Worm (Caenorhabditis elegans) whole organism, mixed stage, embryonic: ENCODE data around the gene tbx-8.

Experiments
- bed-3 ChIP-seq: fragments of 200-800 bp; sonication (Bioruptor generic); optimal IDR thresholded peaks from 3 replicates; lab custom pipeline; 2018; ENCODE audit warnings: mild to moderate bottlenecking, missing genetic modification characterization, moderate library complexity, missing compliant biosample characterization
- ceh-43 ChIP-seq: fragments of 200-800 bp; sonication (Bioruptor generic); optimal IDR thresholded peaks from 2 replicates; lab custom pipeline; 2018; ENCODE audit warnings: mild to moderate bottlenecking, missing genetic modification characterization, moderate library complexity, missing compliant biosample characterization
- ceh-83 ChIP-seq: fragments of 200-800 bp; sonication (Bioruptor generic); optimal IDR thresholded peaks from 2 replicates; lab custom pipeline; 2018; ENCODE audit warnings: mild to moderate bottlenecking, missing genetic modification characterization, missing compliant biosample characterization
- ces-1 ChIP-seq: fragments of 150-350 bp; optimal IDR thresholded peaks from 2 replicates; lab custom pipeline; 2014; ENCODE audit warnings: missing biosample characterization, missing genetic modification reagents, missing genetic modification characterization
- cnd-1 ChIP-seq: fragments of 200-800 bp; sonication (Bioruptor generic); optimal IDR thresholded peaks from 2 replicates; lab custom pipeline; 2018; ENCODE audit warnings: mild to moderate bottlenecking, missing genetic modification characterization, missing compliant biosample characterization
- drap-1 ChIP-seq: fragments of 200-800 bp; sonication (Bioruptor generic); optimal IDR thresholded peaks from 3 replicates; lab custom pipeline; 2018; ENCODE audit warnings: mild to moderate bottlenecking, missing genetic modification characterization, missing compliant biosample characterization
- elt-1 ChIP-seq: sonication (generic microtip); optimal IDR thresholded peaks from 2 replicates; lab custom pipeline; 2017; ENCODE audit warnings: missing genetic modification characterization, mild to moderate bottlenecking, missing compliant biosample characterization, antibody characterized with exemption, moderate library complexity, borderline replicate concordance; ENCODE audit not compliant: insufficient read depth
- elt-3 ChIP-seq: fragments of 150-350 bp; optimal IDR thresholded peaks from 2 replicates; lab custom pipeline; 2014; ENCODE audit warnings: missing biosample characterization, missing genetic modification characterization
- flh-1 ChIP-seq: fragments of 200-800 bp; sonication (Bioruptor generic); optimal IDR thresholded peaks from 2 replicates; lab custom pipeline; 2018; ENCODE audit warnings: mild to moderate bottlenecking, missing genetic modification characterization, moderate library complexity, missing compliant biosample characterization
- ham-2 ChIP-seq: fragments of 200-800 bp; sonication (Bioruptor generic); optimal IDR thresholded peaks from 2 replicates; lab custom pipeline; 2018; ENCODE audit warnings: mild to moderate bottlenecking, missing genetic modification characterization, missing compliant biosample characterization
- hlh-1 ChIP-seq: fragments of 150-350 bp; optimal IDR thresholded peaks from 2 replicates; lab custom pipeline; 2014; ENCODE audit warnings: missing biosample characterization, missing genetic modification reagents, missing genetic modification characterization
- lin-13 ChIP-seq: fragments of 150-350 bp; optimal IDR thresholded peaks from 2 replicates; lab custom pipeline; 2014; ENCODE audit warnings: missing biosample characterization, missing genetic modification characterization
- lin-32 ChIP-seq: fragments of 200-800 bp; sonication (Bioruptor generic); optimal IDR thresholded peaks from 2 replicates; lab custom pipeline; 2018; ENCODE audit warnings: mild to moderate bottlenecking, missing genetic modification characterization, missing compliant biosample characterization
- lsy-2 ChIP-seq: fragments of 150-350 bp; optimal IDR thresholded peaks from 2 replicates; lab custom pipeline; 2014; ENCODE audit warnings: missing biosample characterization, missing genetic modification characterization
- mab-5 ChIP-seq: fragments of 150-350 bp; optimal IDR thresholded peaks from 2 replicates; lab custom pipeline; 2014; ENCODE audit warnings: missing biosample characterization, missing genetic modification characterization
- mep-1 ChIP-seq: fragments of 150-350 bp; optimal IDR thresholded peaks from 2 replicates; lab custom pipeline; 2017; ENCODE audit warnings: missing biosample characterization, missing genetic modification reagents, missing genetic modification characterization, inconsistent platforms
- mls-2 ChIP-seq: sonication (generic microtip); optimal IDR thresholded peaks from 2 replicates; lab custom pipeline; 2016; ENCODE audit warnings: mild to moderate bottlenecking, missing genetic modification characterization, moderate library complexity, missing compliant biosample characterization
- nhr-12 ChIP-seq: fragments of 150-350 bp; optimal IDR thresholded peaks from 2 replicates; lab custom pipeline; 2014; ENCODE audit warnings: missing biosample characterization, missing genetic modification characterization
- nhr-2 ChIP-seq: fragments of 150-350 bp; optimal IDR thresholded peaks from 2 replicates; lab custom pipeline; 2014; ENCODE audit warnings: missing biosample characterization, missing genetic modification characterization
- nhr-237 ChIP-seq: fragments of 150-350 bp; optimal IDR thresholded peaks from 2 replicates; lab custom pipeline; 2014; ENCODE audit warnings: missing biosample characterization, missing genetic modification characterization
- nhr-28 ChIP-seq: fragments of 150-350 bp; optimal IDR thresholded peaks from 2 replicates; lab custom pipeline; 2014; ENCODE audit warnings: missing biosample characterization, missing genetic modification characterization
- nhr-76 ChIP-seq: sonication (generic microtip); optimal IDR thresholded peaks from 2 replicates; lab custom pipeline; 2017; ENCODE audit warnings: missing biosample characterization, missing genetic modification characterization
- pha-4 ChIP-seq: fragments of 150-350 bp; optimal IDR thresholded peaks from 2 replicates; lab custom pipeline; 2018; ENCODE audit warnings: missing biosample characterization, missing genetic modification reagents, missing genetic modification characterization
- sptf-1 ChIP-seq: sonication (generic microtip); optimal IDR thresholded peaks from 2 replicates; lab custom pipeline; 2017; ENCODE audit warnings: mild to moderate bottlenecking, missing genetic modification characterization, moderate library complexity, missing compliant biosample characterization
- tbx-8 ChIP-seq: fragments of 200-800 bp; sonication (Bioruptor generic); optimal IDR thresholded peaks from 2 replicates; lab custom pipeline; 2018; ENCODE audit warnings: mild to moderate bottlenecking, missing genetic modification characterization, moderate library complexity, missing compliant biosample characterization
- unc-120 ChIP-seq: sonication (generic microtip); optimal IDR thresholded peaks from 2 replicates; lab custom pipeline; 2017; ENCODE audit warnings: missing genetic modification characterization, missing compliant biosample characterization; ENCODE audit not compliant: poor library complexity, severe bottlenecking
- unc-39 ChIP-seq: fragments of 150-350 bp; optimal IDR thresholded peaks from 2 replicates; lab custom pipeline; 2014; ENCODE audit warnings: missing biosample characterization, missing genetic modification characterization
- unc-62 ChIP-seq: fragments of 150-350 bp; optimal IDR thresholded peaks from 2 replicates; lab custom pipeline; 2014; ENCODE audit warnings: missing biosample characterization, missing genetic modification reagents, missing genetic modification characterization
- zip-8 ChIP-seq: fragments of 150-350 bp; optimal IDR thresholded peaks from 2 replicates; lab custom pipeline; 2014; ENCODE audit warnings: missing biosample characterization, missing genetic modification characterization
- ztf-11 ChIP-seq: fragments of 150-350 bp; optimal IDR thresholded peaks from 2 replicates; lab custom pipeline; 2014; ENCODE audit warnings: missing biosample characterization, missing genetic modification characterization

Gene tbx-8

ce11 chrIII:10362920-10363319, 15.8 kb downstream of the tbx-8 start:
- TF ChIP-seq unc-62 (GFP tag; lab: Kevin White, UChicago): no peak
- TF ChIP-seq elt-3: no peak
- TF ChIP-seq nhr-2 (tag; lab: Kevin White, UChicago): no peak
- no peak for TF ChIP-seq nhr-237 (tag; lab: Kevin White, UChicago)
- TF ChIP-seq zip-8 (tag; lab: Kevin White, UChicago): no peak
- TF ChIP-seq ceh-83 (GFP tag; lab: Kevin White, UChicago): no peak
- no peak for TF ChIP-seq ceh-43 (GFP tag; lab: Kevin White, UChicago)
- no peak for TF ChIP-seq nhr-28 (tag; lab: Kevin White, UChicago)

ce11 chrIII:10364656-10365055, 17.5 kb downstream of the tbx-8 start, which contains the start of gene tbc-8:
Gene tbc-8 (plus strand): TSS chrIII:10364956.
- no peak for TF ChIP-seq unc-62 (GFP tag; lab: Kevin White, UChicago)
- no peak for TF ChIP-seq unc-120
- TF ChIP-seq nhr-12 (tag; lab: Kevin White, UChicago): no peak
- no peak for TF ChIP-seq pha-4
- no peak for TF ChIP-seq ham-2 (GFP tag; lab: Kevin White, UChicago)
- no peak for TF ChIP-seq mab-5
- TF ChIP-seq drap-1 (GFP tag; lab: Kevin White, UChicago): no peak
- TF ChIP-seq nhr-76 (tag; lab: Kevin White, UChicago): no peak
- no peak for TF ChIP-seq ceh-43 (GFP tag; lab: Kevin White, UChicago)

- TF ChIP-seq ces-1 (GFP tag; lab: Kevin White, UChicago) (peak; percentile 31), nhr-237 (tag; lab: Kevin White, UChicago) (no peak)
These were observed 20.3 kb downstream of the tbx-8 start for ce11 chrIII:10367355-10367909.

ce11 chrIII:10373845-10374244, 26.7 kb downstream of the tbx-8 start:
- TF ChIP-seq unc-62 (GFP tag; lab: Kevin White, UChicago) (no peak), mls-2 (no peak), tbx-8 (no peak), elt-1 (no peak), mab-5 (no peak), unc-39 (tag; lab: Kevin White, UChicago) (no peak), ces-1 (GFP tag; lab: Kevin White, UChicago) (no peak), cnd-1 (tag; lab: Kevin White, UChicago) (no peak), drap-1 (GFP tag; lab: Kevin White, UChicago) (no peak), hlh-1 (tag; lab: Kevin White, UChicago) (no peak), lin-13 (tag; lab: Kevin White, UChicago) (no peak), ham-2 (GFP tag; lab: Kevin White, UChicago) (no peak), nhr-12 (tag; lab: Kevin White, UChicago) (no peak), lsy-2 (tag; lab: Kevin White, UChicago) (no peak), bed-3 (no peak), nhr-28 (tag; lab: Kevin White, UChicago) (no peak)

ce11 chrIII:10376041-10376440, 28.9 kb downstream of the tbx-8 start:
- TF ChIP-seq bed-3: no peak
- TF ChIP-seq flh-1 (GFP tag; lab: Kevin White, UChicago): no peak
- TF ChIP-seq mep-1: no peak
- no peak for TF ChIP-seq nhr-2 (tag; lab: Kevin White, UChicago)
- TF ChIP-seq hlh-1 (tag; lab: Kevin White, UChicago): no peak
- no peak for TF ChIP-seq zip-8 (tag; lab: Kevin White, UChicago)
- no peak for TF ChIP-seq nhr-76 (tag; lab: Kevin White, UChicago)
- no peak for TF ChIP-seq lin-32 (GFP tag; lab: Kevin White, UChicago)

- no peak for TF ChIP-seq elt-1
- TF ChIP-seq hlh-1 (tag; lab: Kevin White, UChicago): no peak
- no peak for TF ChIP-seq lin-32 (GFP tag; lab: Kevin White, UChicago)
- TF ChIP-seq zip-8 (tag; lab: Kevin White, UChicago): no peak
- no peak for TF ChIP-seq ceh-43 (GFP tag; lab: Kevin White, UChicago)
- TF ChIP-seq nhr-2 (tag; lab: Kevin White, UChicago): no peak
- TF ChIP-seq pha-4: no peak
- no peak for TF ChIP-seq cnd-1 (tag; lab: Kevin White, UChicago)
- TF ChIP-seq mls-2: no peak
- no peak for TF ChIP-seq tbx-8
- TF ChIP-seq mab-5: no peak
- no peak for TF ChIP-seq nhr-12 (tag; lab: Kevin White, UChicago)
- TF ChIP-seq lin-13 (tag; lab: Kevin White, UChicago): no peak
- no peak for TF ChIP-seq ces-1 (GFP tag; lab: Kevin White, UChicago)
- no peak for TF ChIP-seq ztf-11 (tag; lab: Kevin White, UChicago)
- no peak for TF ChIP-seq sptf-1 (tag; lab: Kevin White, UChicago)
- no peak for TF ChIP-seq lsy-2 (tag; lab: Kevin White, UChicago)
These were observed 31.8 kb downstream of the tbx-8 start for ce11 chrIII:10378899-10379298.
